Worm (Caenorhabditis elegans) whole organism, mixed stage, embryonic: Measurements from ENCODE around the gene str-97.

Source experiments
- blmp-1 ChIP-seq: fragments of 150-350 bp; optimal IDR thresholded peaks from 2 replicates; lab custom pipeline; 2014; ENCODE audit warnings: missing biosample characterization, missing genetic modification characterization
- lin-13 ChIP-seq: fragments of 150-350 bp; optimal IDR thresholded peaks from 2 replicates; lab custom pipeline; 2014; ENCODE audit warnings: missing biosample characterization, missing genetic modification characterization
- sem-2 ChIP-seq: fragments of 200-800 bp; sonication (Bioruptor generic); optimal IDR thresholded peaks from 2 replicates; lab custom pipeline; 2018; ENCODE audit warnings: mild to moderate bottlenecking, missing genetic modification characterization, missing compliant biosample characterization
- snpc-4 ChIP-seq: fragments of 150-350 bp; optimal IDR thresholded peaks from 2 replicates; lab custom pipeline; 2014; ENCODE audit warnings: missing biosample characterization, missing genetic modification characterization
- unc-62 ChIP-seq: fragments of 150-350 bp; optimal IDR thresholded peaks from 2 replicates; lab custom pipeline; 2014; ENCODE audit warnings: missing biosample characterization, missing genetic modification reagents, missing genetic modification characterization
- ztf-11 ChIP-seq: fragments of 150-350 bp; optimal IDR thresholded peaks from 2 replicates; lab custom pipeline; 2014; ENCODE audit warnings: missing biosample characterization, missing genetic modification characterization

DNA sequence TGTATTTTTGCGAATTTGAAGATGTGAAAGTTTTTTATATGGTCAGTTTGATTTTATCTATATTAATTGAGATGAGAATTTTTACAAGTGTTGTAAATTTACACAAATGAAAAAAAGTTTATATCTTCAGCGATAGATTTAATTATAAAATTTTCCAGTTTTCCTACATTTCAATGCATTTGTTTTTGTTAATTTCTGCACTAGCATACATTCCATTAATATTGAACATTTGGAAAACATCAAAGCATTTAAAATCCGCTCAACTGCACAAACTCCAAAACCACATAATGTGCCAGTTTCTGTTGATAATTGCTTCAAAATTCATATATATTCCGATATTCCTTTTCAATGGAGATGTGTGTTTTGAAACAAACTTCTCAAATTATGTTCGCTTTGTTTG lies 27.9 kb upstream of the str-97 start, which contains the start of gene srh-277:
- TF ChIP-seq blmp-1 (tag; lab: Kevin White, UChicago): no peak
- TF ChIP-seq ztf-11 (tag; lab: Kevin White, UChicago): no peak
- TF ChIP-seq sem-2 (GFP tag; lab: Kevin White, UChicago): no peak
- TF ChIP-seq lin-13 (tag; lab: Kevin White, UChicago): no peak
- TF ChIP-seq snpc-4 (tag; lab: Kevin White, UChicago): no peak
- no peak for TF ChIP-seq unc-62 (GFP tag; lab: Kevin White, UChicago)
